Worm (Caenorhabditis elegans) whole organism, dauer: Measurements from ENCODE around the gene Y57G11B.2.

ENCODE experiments used
- unc-62 ChIP-seq: sonication (generic microtip); optimal IDR thresholded peaks from 2 replicates; lab custom pipeline; 2017; ENCODE audit warnings: missing biosample characterization, missing genetic modification reagents, missing genetic modification characterization

The Y57G11B.2 gene

ce11 chrIV:14610942-14611724 lies 46.0 kb downstream of the Y57G11B.2 start:
- no peak for TF ChIP-seq unc-62

ce11 chrIV:14611892-14612497 lies 46.8 kb downstream of the Y57G11B.2 start:
- no peak for TF ChIP-seq unc-62

ce11 chrIV:14612547-14613329 lies 47.6 kb downstream of the Y57G11B.2 start:
- no peak for TF ChIP-seq unc-62

ce11 chrIV:14613375-14613774 lies 48.2 kb downstream of the Y57G11B.2 start:
- TF ChIP-seq unc-62: no peak

DNA sequence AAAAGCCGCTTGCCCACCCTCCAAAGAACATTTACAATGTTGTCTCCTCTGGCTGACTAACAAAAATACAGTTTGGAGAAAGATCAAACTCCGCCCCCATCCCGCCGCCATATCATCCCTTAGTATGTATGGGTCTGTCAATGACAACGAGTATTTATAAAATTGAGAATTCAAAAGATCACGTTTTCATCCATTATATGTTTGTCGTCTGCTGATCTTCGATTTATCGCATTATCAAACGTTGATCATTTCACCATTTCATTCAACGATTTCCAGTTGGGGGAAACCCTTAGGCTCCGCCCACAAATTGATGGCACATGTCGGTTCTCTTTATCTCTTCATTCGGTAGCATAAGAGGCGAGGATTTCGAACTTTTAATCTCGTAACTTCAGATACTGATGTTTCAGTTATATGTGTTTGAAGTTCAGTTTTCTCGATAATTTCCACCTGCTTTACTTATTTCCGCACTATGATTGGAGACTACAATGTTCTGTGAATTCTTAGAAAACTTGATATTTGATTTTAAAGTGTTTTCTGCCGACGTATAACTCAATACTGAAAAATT lies 49.1 kb downstream of the Y57G11B.2 start:
- no peak for TF ChIP-seq unc-62

DNA sequence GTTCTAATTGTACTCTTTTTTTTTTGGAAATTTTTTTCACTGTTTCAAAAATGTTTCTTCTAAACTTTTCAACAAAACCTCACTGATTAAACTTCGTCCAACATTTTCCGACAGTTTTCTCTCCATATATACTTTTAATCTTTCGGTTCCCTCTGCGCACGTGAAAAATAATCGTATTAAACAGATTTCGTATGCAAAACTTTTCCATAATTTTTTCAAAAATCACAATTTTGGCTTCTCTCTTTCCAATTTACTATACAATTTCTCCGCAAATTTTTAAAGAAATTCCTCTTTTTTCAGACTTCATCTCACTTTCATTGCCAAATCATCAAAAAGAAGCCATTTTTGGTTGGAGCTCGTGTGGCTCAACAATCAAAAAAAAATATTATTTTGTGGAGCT lies 51.1 kb downstream of the Y57G11B.2 start, which contains the start of gene dmd-6:
Gene dmd-6, plus strand, starts transcription at position 301 of the 400 bp plus-strand sequence.
- no peak for TF ChIP-seq unc-62
